Fruit fly (Drosophila melanogaster) whole organism, prepupa: ENCODE measurements around the gene CG14961.
A peak's percentile ranks its signal among the peaks of the same experiment; 100 is the strongest.

Experiments
- CG10631 ChIP-seq: fragments of 200-800 bp; sonication (Bioruptor generic); optimal IDR thresholded peaks from 2 replicates; lab custom pipeline; 2016; ENCODE audit warnings: missing biosample characterization, missing genetic modification characterization
- CG11294 ChIP-seq: fragments of 200-800 bp; sonication (Bioruptor generic); IDR thresholded peaks from 2 replicates; pipeline ENCODE4 v1.3.6; 2022; ENCODE audit warnings: missing biosample characterization, missing genetic modification characterization
- CG11902 ChIP-seq: fragments of 200-800 bp; sonication (Bioruptor generic); optimal IDR thresholded peaks from 3 replicates; lab custom pipeline; 2016; ENCODE audit warnings: missing biosample characterization, missing genetic modification characterization
- CG16779 ChIP-seq: fragments of 200-800 bp; sonication (Bioruptor generic); optimal IDR thresholded peaks from 3 replicates; lab custom pipeline; 2017; ENCODE audit warnings: missing biosample characterization, mild to moderate bottlenecking, missing genetic modification characterization
- CG31627 ChIP-seq: fragments of 200-800 bp; sonication (Bioruptor generic); optimal IDR thresholded peaks from 3 replicates; lab custom pipeline; 2016; ENCODE audit warnings: missing biosample characterization, missing genetic modification characterization
- CG32006 ChIP-seq: fragments of 200-800 bp; sonication (Bioruptor generic); optimal IDR thresholded peaks from 3 replicates; lab custom pipeline; 2017; ENCODE audit warnings: missing biosample characterization, mild to moderate bottlenecking, missing genetic modification characterization
- CG34406 ChIP-seq: fragments of 200-800 bp; sonication (Bioruptor generic); optimal IDR thresholded peaks from 3 replicates; lab custom pipeline; 2016; ENCODE audit warnings: missing biosample characterization, missing genetic modification characterization
- CG4318 ChIP-seq: fragments of 200-800 bp; sonication (Bioruptor generic); optimal IDR thresholded peaks from 3 replicates; lab custom pipeline; 2017; ENCODE audit warnings: missing biosample characterization, mild to moderate bottlenecking, missing genetic modification characterization
- CG6163 ChIP-seq: fragments of 200-800 bp; sonication (Bioruptor generic); IDR thresholded peaks from 3 replicates; pipeline ENCODE4 v1.3.6; 2022; ENCODE audit warnings: missing biosample characterization, missing genetic modification characterization
- CG6792 ChIP-seq: fragments of 200-800 bp; sonication (Bioruptor generic); optimal IDR thresholded peaks from 3 replicates; lab custom pipeline; 2016; ENCODE audit warnings: missing biosample characterization, missing genetic modification characterization
- CG6808 ChIP-seq: fragments of 200-800 bp; sonication (Bioruptor generic); optimal IDR thresholded peaks from 3 replicates; lab custom pipeline; 2017; ENCODE audit warnings: missing biosample characterization, missing genetic modification characterization, mild to moderate bottlenecking, moderate library complexity, missing genetic modification reagents
- CG6854 ChIP-seq: fragments of 200-800 bp; sonication (Bioruptor generic); optimal IDR thresholded peaks from 2 replicates; lab custom pipeline; 2017; ENCODE audit warnings: missing biosample characterization, mild to moderate bottlenecking, missing genetic modification characterization
- CG7368 ChIP-seq: fragments of 200-800 bp; sonication (Bioruptor generic); optimal IDR thresholded peaks from 3 replicates; lab custom pipeline; 2016; ENCODE audit warnings: missing biosample characterization, missing genetic modification characterization
- CG8319 ChIP-seq: fragments of 200-800 bp; sonication (Bioruptor generic); optimal IDR thresholded peaks from 3 replicates; lab custom pipeline; 2016; ENCODE audit warnings: missing biosample characterization, missing genetic modification characterization
- CG8632 ChIP-seq: fragments of 200-800 bp; sonication (Bioruptor generic); optimal IDR thresholded peaks from 3 replicates; lab custom pipeline; 2016; ENCODE audit warnings: missing biosample characterization, missing genetic modification characterization
- Eip78C ChIP-seq: fragments of 200-800 bp; sonication (Bioruptor generic); peaks from one replicate; lab custom pipeline; 2016; ENCODE audit warnings: missing biosample characterization, missing genetic modification characterization
- Eip93F ChIP-seq: fragments of 200-800 bp; sonication (Bioruptor generic); optimal IDR thresholded peaks from 2 replicates; lab custom pipeline; 2016; ENCODE audit warnings: missing biosample characterization, mild to moderate bottlenecking, missing genetic modification characterization
- Ets21C ChIP-seq: fragments of 200-800 bp; sonication (Bioruptor generic); optimal IDR thresholded peaks from 3 replicates; lab custom pipeline; 2016; ENCODE audit warnings: missing biosample characterization, missing genetic modification characterization
- Ets96B ChIP-seq: fragments of 200-800 bp; optimal IDR thresholded peaks from 2 replicates; lab custom pipeline; 2019; ENCODE audit warnings: missing biosample characterization, mild to moderate bottlenecking, missing genetic modification characterization, moderate library complexity
- Gug ChIP-seq: fragments of 200-800 bp; sonication (Bioruptor generic); IDR thresholded peaks from 2 replicates; pipeline ENCODE4 v1.3.6; 2022; ENCODE audit warnings: missing biosample characterization, missing genetic modification characterization
- Hr38 ChIP-seq: sonication (Bioruptor generic); optimal IDR thresholded peaks from 2 replicates; lab custom pipeline; 2016; ENCODE audit warnings: missing biosample characterization, missing genetic modification characterization
- Hr39 ChIP-seq: fragments of 200-800 bp; sonication (Bioruptor generic); optimal IDR thresholded peaks from 2 replicates; lab custom pipeline; 2016; ENCODE audit warnings: missing biosample characterization, missing genetic modification characterization
- Hr4 ChIP-seq: fragments of 200-800 bp; sonication (Bioruptor generic); optimal IDR thresholded peaks from 3 replicates; lab custom pipeline; 2016; ENCODE audit warnings: missing biosample characterization, missing genetic modification characterization
- Smox ChIP-seq: fragments of 200-800 bp; sonication (Bioruptor generic); optimal IDR thresholded peaks from 3 replicates; lab custom pipeline; 2016; ENCODE audit warnings: missing biosample characterization, missing genetic modification characterization
- Sox102F ChIP-seq: fragments of 200-800 bp; sonication (Bioruptor generic); optimal IDR thresholded peaks from 2 replicates; lab custom pipeline; 2016; ENCODE audit warnings: missing biosample characterization, mild to moderate bottlenecking, missing genetic modification characterization
- Sox14 ChIP-seq: fragments of 200-800 bp; sonication (Bioruptor generic); optimal IDR thresholded peaks from 3 replicates; lab custom pipeline; 2016; ENCODE audit warnings: missing biosample characterization, missing genetic modification characterization
- achi ChIP-seq: fragments of 200-800 bp; sonication (Bioruptor generic); optimal IDR thresholded peaks from 3 replicates; lab custom pipeline; 2016; ENCODE audit warnings: missing biosample characterization, missing genetic modification characterization
- eg ChIP-seq: fragments of 200-800 bp; sonication (Bioruptor generic); IDR thresholded peaks from 3 replicates; pipeline ENCODE4 v1.3.6; 2022; ENCODE audit warnings: missing biosample characterization, missing genetic modification characterization
- esn ChIP-seq: fragments of 200-800 bp; sonication (Bioruptor generic); optimal IDR thresholded peaks from 2 replicates; lab custom pipeline; 2016; ENCODE audit warnings: missing biosample characterization, mild to moderate bottlenecking, missing genetic modification characterization, moderate library complexity
- fd59A ChIP-seq: fragments of 200-800 bp; sonication (Bioruptor generic); optimal IDR thresholded peaks from 2 replicates; lab custom pipeline; 2017; ENCODE audit warnings: missing biosample characterization, mild to moderate bottlenecking, missing genetic modification characterization, missing genetic modification reagents
- fd85E ChIP-seq: fragments of 200-800 bp; sonication (Bioruptor generic); optimal IDR thresholded peaks from 3 replicates; lab custom pipeline; 2016; ENCODE audit warnings: missing biosample characterization, missing genetic modification characterization
- fkh ChIP-seq: fragments of 200-800 bp; sonication (Bioruptor generic); optimal IDR thresholded peaks from 3 replicates; lab custom pipeline; 2017; ENCODE audit warnings: missing biosample characterization, mild to moderate bottlenecking, missing genetic modification characterization, moderate library complexity
- net ChIP-seq: fragments of 200-800 bp; sonication (Bioruptor generic); optimal IDR thresholded peaks from 3 replicates; lab custom pipeline; 2016; ENCODE audit warnings: missing biosample characterization, missing genetic modification characterization
- spab ChIP-seq: fragments of 200-800 bp; sonication (Bioruptor generic); optimal IDR thresholded peaks from 2 replicates; lab custom pipeline; 2017; ENCODE audit warnings: missing biosample characterization, mild to moderate bottlenecking, missing genetic modification characterization, missing genetic modification reagents
- svp ChIP-seq: fragments of 200-800 bp; sonication (Bioruptor generic); peaks from one replicate; lab custom pipeline; 2016; ENCODE audit warnings: missing biosample characterization, missing genetic modification characterization
- vri ChIP-seq: fragments of 200-800 bp; sonication (Bioruptor generic); optimal IDR thresholded peaks from 3 replicates; lab custom pipeline; 2016; ENCODE audit warnings: missing biosample characterization, mild to moderate bottlenecking, missing genetic modification characterization

The CG14961 gene

dm6 chr3L:3343260-3343659 lies 13.4 kb downstream of the CG14961 start (continued):
- TF ChIP-seq CG16779 (tag; lab: Kevin White, UChicago), result no peak
- TF ChIP-seq CG32006 (GFP tag; lab: Kevin White, UChicago), result peak; percentile 55
- no peak for TF ChIP-seq fd85E
- TF ChIP-seq CG8632 (GFP tag; lab: Kevin White, UChicago), result peak; percentile 81
- peak; percentile 51 for TF ChIP-seq Eip93F
- TF ChIP-seq CG8319 (GFP tag; lab: Kevin White, UChicago), result peak; percentile 55
- peak; percentile 6 for TF ChIP-seq Ets96B (tag; lab: Kevin White, UChicago)
- peak; percentile 81 for TF ChIP-seq CG31627 (GFP tag; lab: Kevin White, UChicago)
- TF ChIP-seq Hr38, result no peak
- TF ChIP-seq spab (GFP tag; lab: Kevin White, UChicago), result no peak
- no peak for TF ChIP-seq Gug (GFP tag; lab: Robert Waterston, UW)
- peak; percentile 39 for TF ChIP-seq CG7368 (GFP tag; lab: Kevin White, UChicago)
- TF ChIP-seq Hr4 (GFP tag; lab: Kevin White, UChicago), result peak; percentile 41
- TF ChIP-seq CG10631 (GFP tag; lab: Kevin White, UChicago), result peak; percentile 69
- no peak for TF ChIP-seq fkh (GFP tag; lab: Kevin White, UChicago)
- peak; percentile 93 for TF ChIP-seq svp (GFP tag; lab: Kevin White, UChicago)
- TF ChIP-seq CG6808 (GFP tag; lab: Kevin White, UChicago), result peak; percentile 1

- TF ChIP-seq net (no peak), CG6854 (GFP tag; lab: Kevin White, UChicago) (peak; percentile 7), Sox14 (GFP tag; lab: Kevin White, UChicago) (no peak), Hr39 (GFP tag; lab: Kevin White, UChicago) (no peak), CG4318 (GFP tag; lab: Kevin White, UChicago) (no peak), fkh (GFP tag; lab: Kevin White, UChicago) (peak; percentile 52), vri (GFP tag; lab: Kevin White, UChicago) (peak; percentile 45), CG34406 (GFP tag; lab: Kevin White, UChicago) (no peak), svp (GFP tag; lab: Kevin White, UChicago) (peak; percentile 47)
Observed at dm6 chr3L:3344528-3344927, 14.7 kb downstream of the CG14961 start.

dm6 chr3L:3346294-3346693 lies 16.4 kb downstream of the CG14961 start:
- TF ChIP-seq CG6854 (GFP tag; lab: Kevin White, UChicago), result no peak
- peak; percentile 24 for TF ChIP-seq fkh (GFP tag; lab: Kevin White, UChicago)

- TF ChIP-seq Hr39 (GFP tag; lab: Kevin White, UChicago) (no peak), esn (no peak), fkh (GFP tag; lab: Kevin White, UChicago) (peak; percentile 31), Hr38 (no peak), CG6163 (GFP tag; lab: Robert Waterston, UW) (no peak), CG6792 (no peak), Ets21C (GFP tag; lab: Kevin White, UChicago) (no peak), CG11294 (no peak), CG7368 (GFP tag; lab: Kevin White, UChicago) (no peak), CG11902 (no peak), Hr4 (GFP tag; lab: Kevin White, UChicago) (no peak), vri (GFP tag; lab: Kevin White, UChicago) (peak; percentile 70), Smox (GFP tag; lab: Kevin White, UChicago) (no peak), CG6808 (GFP tag; lab: Kevin White, UChicago) (peak; percentile 6), achi (GFP tag; lab: Kevin White, UChicago) (no peak), net (peak; percentile 16), fd59A (GFP tag; lab: Kevin White, UChicago) (no peak), Gug (GFP tag; lab: Robert Waterston, UW) (no peak), CG31627 (GFP tag; lab: Kevin White, UChicago) (no peak), eg (GFP tag; lab: Robert Waterston, UW) (peak; percentile 36; the same call in 1 of the 3 replicates), Sox102F (no peak), Eip78C (GFP tag; lab: Kevin White, UChicago) (no peak), spab (GFP tag; lab: Kevin White, UChicago) (no peak)
Observed at dm6 chr3L:3348956-3349824, 19.3 kb downstream of the CG14961 start.
